Fruit fly (Drosophila melanogaster) whole organism, embryonic: ENCODE measurements around the gene hog.
A peak's percentile ranks its signal among the peaks of the same experiment; 100 is the strongest.

Source experiments
- Abd-B ChIP-seq: fragments of 200-800 bp; sonication (Bioruptor generic); optimal IDR thresholded peaks from 2 replicates; lab custom pipeline; 2018; ENCODE audit warnings: missing biosample characterization, mild to moderate bottlenecking, missing genetic modification characterization, moderate library complexity
- Atf-2 ChIP-seq: fragments of 200-800 bp; sonication (Bioruptor generic); optimal IDR thresholded peaks from 2 replicates; lab custom pipeline; 2016; ENCODE audit warnings: missing biosample characterization, missing genetic modification characterization
- Bgb ChIP-seq: fragments of 200-800 bp; sonication (Bioruptor generic); IDR thresholded peaks from 2 replicates; pipeline ENCODE4 v1.3.6; 2022; ENCODE audit warnings: missing biosample characterization, missing genetic modification characterization; ENCODE audit not compliant: partially characterized antibody
- Blimp-1 ChIP-seq: fragments of 200-800 bp; sonication (Bioruptor generic); optimal IDR thresholded peaks from 3 replicates; lab custom pipeline; 2018; ENCODE audit warnings: missing biosample characterization, missing genetic modification characterization, mild to moderate bottlenecking, moderate library complexity, missing genetic modification reagents
- CG11093 ChIP-seq: fragments of 200-800 bp; sonication (Bioruptor generic); IDR thresholded peaks from 3 replicates; pipeline ENCODE4 v1.3.6; 2022; ENCODE audit warnings: missing biosample characterization, missing genetic modification characterization
- CG12155 ChIP-seq: fragments of 200-800 bp; sonication (Bioruptor generic); optimal IDR thresholded peaks from 3 replicates; lab custom pipeline; 2016; ENCODE audit warnings: missing biosample characterization, missing genetic modification characterization
- CG14710 ChIP-seq: fragments of 200-800 bp; sonication (Bioruptor generic); optimal IDR thresholded peaks from 3 replicates; lab custom pipeline; 2019; ENCODE audit warnings: missing biosample characterization, mild to moderate bottlenecking, missing genetic modification characterization, moderate library complexity
- CG15514 ChIP-seq: fragments of 200-800 bp; sonication (Bioruptor generic); optimal IDR thresholded peaks from 3 replicates; lab custom pipeline; 2017; ENCODE audit warnings: missing biosample characterization, missing genetic modification characterization, mild to moderate bottlenecking, moderate library complexity, missing genetic modification reagents
- CG1602 ChIP-seq: fragments of 200-800 bp; sonication (Bioruptor generic); optimal IDR thresholded peaks from 3 replicates; lab custom pipeline; 2016; ENCODE audit warnings: missing biosample characterization, missing genetic modification characterization
- CG17385 ChIP-seq: fragments of 200-800 bp; sonication (Bioruptor generic); optimal IDR thresholded peaks from 3 replicates; lab custom pipeline; 2018; ENCODE audit warnings: missing biosample characterization, mild to moderate bottlenecking, missing genetic modification characterization
- CG2120 ChIP-seq: fragments of 200-800 bp; sonication (Bioruptor generic); optimal IDR thresholded peaks from 3 replicates; lab custom pipeline; 2016; ENCODE audit warnings: missing biosample characterization, missing genetic modification characterization
- CG2678 ChIP-seq: fragments of 200-800 bp; sonication (Bioruptor generic); optimal IDR thresholded peaks from 3 replicates; lab custom pipeline; 2019; ENCODE audit warnings: missing biosample characterization, mild to moderate bottlenecking, missing genetic modification characterization, moderate library complexity
- CG2712 ChIP-seq: fragments of 200-800 bp; optimal IDR thresholded peaks from 3 replicates; lab custom pipeline; 2019; ENCODE audit warnings: missing biosample characterization, mild to moderate bottlenecking, missing genetic modification characterization, moderate library complexity
- CG5953 ChIP-seq: fragments of 200-800 bp; sonication (Bioruptor generic); IDR thresholded peaks from 2 replicates; pipeline ENCODE4 v1.3.6; 2022; ENCODE audit warnings: missing biosample characterization, missing genetic modification characterization
- CG6254 ChIP-seq: fragments of 200-800 bp; sonication (Bioruptor generic); optimal IDR thresholded peaks from 3 replicates; lab custom pipeline; 2017; ENCODE audit warnings: mild to moderate bottlenecking, missing biosample characterization, missing genetic modification reagents, missing genetic modification characterization
- CG6683 ChIP-seq: fragments of 200-800 bp; sonication (Bioruptor generic); optimal IDR thresholded peaks from 2 replicates; lab custom pipeline; 2017; ENCODE audit warnings: missing biosample characterization, mild to moderate bottlenecking, missing genetic modification characterization, missing genetic modification reagents
- CG8290 ChIP-seq, 3 experiments: fragments of 200-800 bp; sonication (Bioruptor generic); optimal IDR thresholded peaks; 2 replicates each; lab custom pipeline; 2016 to 2019; ENCODE audit warnings: missing biosample characterization in 3 of 3, missing genetic modification characterization in 3 of 3, mild to moderate bottlenecking in 2 of 3, moderate library complexity in 1 of 3
- CG9817 ChIP-seq: fragments of 200-800 bp; sonication (Bioruptor generic); optimal IDR thresholded peaks from 2 replicates; lab custom pipeline; 2018; ENCODE audit warnings: missing biosample characterization, mild to moderate bottlenecking, missing genetic modification characterization, moderate library complexity
- Camta ChIP-seq: fragments of 200-800 bp; sonication (Bioruptor generic); optimal IDR thresholded peaks from 2 replicates; lab custom pipeline; 2016; ENCODE audit warnings: missing biosample characterization, missing genetic modification characterization
- CoRest ChIP-seq: fragments of 200-800 bp; sonication (Bioruptor generic); optimal IDR thresholded peaks from 3 replicates; lab custom pipeline; 2018; ENCODE audit warnings: missing biosample characterization, mild to moderate bottlenecking, missing genetic modification characterization, moderate library complexity
- E2f2 ChIP-seq: fragments of 200-800 bp; sonication (Bioruptor generic); IDR thresholded peaks from 2 replicates; pipeline ENCODE4 v1.3.6; 2022; ENCODE audit warnings: missing biosample characterization, missing genetic modification characterization
- Ets97D ChIP-seq: fragments of 200-800 bp; sonication (Bioruptor generic); optimal IDR thresholded peaks from 3 replicates; lab custom pipeline; 2016; ENCODE audit warnings: missing biosample characterization, missing genetic modification characterization
- Fer3 ChIP-seq: fragments of 200-800 bp; sonication (Bioruptor generic); optimal IDR thresholded peaks from 2 replicates; lab custom pipeline; 2018; ENCODE audit warnings: missing biosample characterization, mild to moderate bottlenecking, missing genetic modification characterization, moderate library complexity
- Hey ChIP-seq: fragments of 200-800 bp; sonication (Bioruptor generic); optimal IDR thresholded peaks from 3 replicates; lab custom pipeline; 2018; ENCODE audit warnings: missing biosample characterization, mild to moderate bottlenecking, missing genetic modification characterization
- Hsf ChIP-seq: fragments of 200-800 bp; sonication (Bioruptor generic); optimal IDR thresholded peaks from 3 replicates; lab custom pipeline; 2016; ENCODE audit warnings: missing biosample characterization, missing genetic modification characterization
- NC2α ChIP-seq: fragments of 200-800 bp; sonication (Bioruptor generic); optimal IDR thresholded peaks from 2 replicates; lab custom pipeline; 2016; ENCODE audit warnings: missing biosample characterization, missing genetic modification characterization
- Nf-YB ChIP-seq: fragments of 200-800 bp; sonication (Bioruptor generic); optimal IDR thresholded peaks from 3 replicates; lab custom pipeline; 2019; ENCODE audit warnings: missing biosample characterization, mild to moderate bottlenecking, missing genetic modification characterization, moderate library complexity
- PHDP ChIP-seq: fragments of 200-800 bp; sonication (Bioruptor generic); optimal IDR thresholded peaks from 3 replicates; lab custom pipeline; 2018; ENCODE audit warnings: missing biosample characterization, mild to moderate bottlenecking, missing genetic modification characterization, moderate library complexity
- Rx ChIP-seq: fragments of 200-800 bp; sonication (Bioruptor generic); IDR thresholded peaks from 2 replicates; pipeline ENCODE4 v1.3.6; 2022; ENCODE audit warnings: missing biosample characterization, missing genetic modification characterization
- Xrp1 ChIP-seq: fragments of 200-800 bp; sonication (Bioruptor generic); IDR thresholded peaks from 2 replicates; pipeline ENCODE4 v1.3.6; 2022; ENCODE audit warnings: missing biosample characterization, missing genetic modification characterization
- btn ChIP-seq: fragments of 200-800 bp; sonication (Bioruptor generic); optimal IDR thresholded peaks from 2 replicates; lab custom pipeline; 2016; ENCODE audit warnings: missing biosample characterization, missing genetic modification characterization
- caup ChIP-seq: fragments of 200-800 bp; sonication (Bioruptor generic); optimal IDR thresholded peaks from 3 replicates; lab custom pipeline; 2017; ENCODE audit warnings: missing biosample characterization, mild to moderate bottlenecking, missing genetic modification characterization, moderate library complexity; ENCODE audit not compliant: severe bottlenecking
- en ChIP-seq: fragments of 200-800 bp; sonication (Bioruptor generic); optimal IDR thresholded peaks from 2 replicates; lab custom pipeline; 2016; ENCODE audit warnings: missing biosample characterization, missing genetic modification characterization
- fd3F ChIP-seq: fragments of 200-800 bp; sonication (Bioruptor generic); optimal IDR thresholded peaks from 2 replicates; lab custom pipeline; 2018; ENCODE audit warnings: missing biosample characterization, mild to moderate bottlenecking, missing genetic modification characterization, moderate library complexity
- fu2 ChIP-seq: fragments of 200-800 bp; sonication (Bioruptor generic); optimal IDR thresholded peaks from 2 replicates; lab custom pipeline; 2016; ENCODE audit warnings: missing biosample characterization, missing genetic modification characterization
- grau ChIP-seq: fragments of 200-800 bp; optimal IDR thresholded peaks from 3 replicates; lab custom pipeline; 2019; ENCODE audit warnings: missing biosample characterization, mild to moderate bottlenecking, missing genetic modification characterization, moderate library complexity
- jigr1 ChIP-seq: fragments of 200-800 bp; sonication (Bioruptor generic); IDR thresholded peaks from 3 replicates; pipeline ENCODE4 v1.3.6; 2022; ENCODE audit warnings: missing biosample characterization, missing genetic modification characterization
- kay ChIP-seq: fragments of 200-800 bp; sonication (Bioruptor generic); optimal IDR thresholded peaks from 2 replicates; lab custom pipeline; 2016; ENCODE audit warnings: missing biosample characterization, missing genetic modification characterization
- lmd ChIP-seq: fragments of 200-800 bp; sonication (Bioruptor generic); IDR thresholded peaks from 2 replicates; pipeline ENCODE4 v1.3.6; 2022; ENCODE audit warnings: missing biosample characterization, missing genetic modification characterization
- nmo ChIP-seq: fragments of 200-800 bp; sonication (Bioruptor generic); optimal IDR thresholded peaks from 2 replicates; lab custom pipeline; 2018; ENCODE audit warnings: missing biosample characterization, mild to moderate bottlenecking, missing genetic modification characterization, moderate library complexity
- org-1 ChIP-seq: fragments of 200-800 bp; sonication (Bioruptor generic); optimal IDR thresholded peaks from 2 replicates; lab custom pipeline; 2017; ENCODE audit warnings: missing biosample characterization, missing genetic modification characterization
- p53 ChIP-seq: fragments of 200-800 bp; sonication (Bioruptor generic); optimal IDR thresholded peaks from 2 replicates; lab custom pipeline; 2016; ENCODE audit warnings: missing biosample characterization, missing genetic modification characterization
- row ChIP-seq: fragments of 200-800 bp; sonication (Bioruptor generic); IDR thresholded peaks from 3 replicates; pipeline ENCODE4 v1.3.6; 2022; ENCODE audit warnings: missing biosample characterization, missing genetic modification characterization
- sc ChIP-seq, 3 experiments: fragments of >200 bp in 2 of 3; fragments of 200-800 bp in 1 of 3; sonication (Bioruptor generic) in 1 of 3; optimal IDR thresholded peaks; 2 replicates in 2 of 3; 3 replicates in 1 of 3; lab custom pipeline; 2017; ENCODE audit warnings: mild to moderate bottlenecking in 1 of 3, missing biosample characterization in 1 of 3, missing genetic modification characterization in 1 of 3, missing genetic modification reagents in 1 of 3
- tgo ChIP-seq: fragments of 200-800 bp; sonication (Bioruptor generic); IDR thresholded peaks from 3 replicates; pipeline ENCODE4 v1.3.6; 2022; ENCODE audit warnings: missing biosample characterization, missing genetic modification characterization
- tio ChIP-seq: fragments of 200-800 bp; sonication (Bioruptor generic); optimal IDR thresholded peaks from 2 replicates; lab custom pipeline; 2017; ENCODE audit warnings: missing biosample characterization, missing genetic modification characterization, inconsistent platforms
- usp ChIP-seq: fragments of >200 bp; optimal IDR thresholded peaks from 2 replicates; lab custom pipeline; 2017; ENCODE audit warnings: missing biosample characterization, missing genetic modification characterization
- zfh1 ChIP-seq: fragments of 200-800 bp; sonication (Bioruptor generic); IDR thresholded peaks from 3 replicates; pipeline ENCODE4 v1.3.6; 2022; ENCODE audit warnings: missing biosample characterization, missing genetic modification characterization
- zfh2 ChIP-seq: fragments of 200-800 bp; sonication (Bioruptor generic); optimal IDR thresholded peaks from 2 replicates; lab custom pipeline; 2016; ENCODE audit warnings: missing biosample characterization, missing genetic modification characterization

Gene hog

DNA sequence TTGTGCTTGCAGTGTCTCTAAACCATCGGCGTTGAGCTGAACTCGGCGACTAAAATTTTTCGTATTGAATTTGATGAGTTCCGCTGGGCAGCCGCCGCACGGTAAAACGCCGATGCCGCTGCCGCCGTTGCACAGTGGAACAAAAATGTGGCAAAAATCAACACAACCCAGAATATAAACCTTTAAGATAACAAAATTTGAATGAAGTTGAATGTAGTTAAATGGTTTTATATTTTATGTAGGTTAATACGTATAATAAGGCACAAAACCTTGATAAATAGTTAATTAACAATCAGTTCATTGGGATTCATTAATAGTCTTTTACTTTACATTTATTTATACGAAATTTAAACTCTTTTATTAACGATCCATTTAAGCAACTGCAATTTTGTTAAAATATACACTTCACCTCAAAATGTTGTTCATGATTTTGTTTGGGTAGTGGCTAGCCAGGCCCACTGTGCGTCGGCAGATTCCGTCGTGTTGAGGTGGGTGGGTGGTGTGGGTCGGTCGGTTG, 47.1 kb upstream of the hog start, which contains the start of gene CG15890 (continued):
- TF ChIP-seq PHDP (tag; lab: Kevin White, UChicago) (peak; percentile 73), CG6254 (GFP tag; lab: Kevin White, UChicago) (no peak), org-1 (GFP tag; lab: Kevin White, UChicago) (peak; percentile 51), row (GFP tag; lab: Robert Waterston, UW) (peak; percentile 66), CG5953 (GFP tag; lab: Robert Waterston, UW) (no peak), caup (GFP tag; lab: Kevin White, UChicago) (peak; percentile 45), CG6683 (GFP tag; lab: Kevin White, UChicago) (peak; percentile 24), CG2120 (peak; percentile 51), Abd-B (peak; percentile 71), Hsf (GFP tag; lab: Kevin White, UChicago) (peak; percentile 64), CG9817 (tag; lab: Kevin White, UChicago) (peak; percentile 12), p53 (no peak), zfh1 (GFP tag; lab: Robert Waterston, UW) (0 out of 3 replicates have a peak, but pooled peaks have one; percentile 10), CG2678 (tag; lab: Kevin White, UChicago) (peak; percentile 73), en (GFP tag; lab: Kevin White, UChicago) (no peak), NC2α (GFP tag; lab: Kevin White, UChicago) (no peak), btn (GFP tag; lab: Kevin White, UChicago) (no peak), Hey (no peak), CG14710 (tag; lab: Kevin White, UChicago) (peak; percentile 42), fd3F (GFP tag; lab: Kevin White, UChicago) (peak; percentile 14), CG15514 (GFP tag; lab: Kevin White, UChicago) (peak; percentile 27), tio (GFP tag; lab: Kevin White, UChicago) (peak; percentile 39), nmo (GFP tag; lab: Kevin White, UChicago) (peak; percentile 72), Blimp-1 (GFP tag; lab: Kevin White, UChicago) (peak; percentile 68), lmd (GFP tag; lab: Robert Waterston, UW) (peak; percentile 65), tgo (0 out of 3 replicates have a peak, but pooled peaks have one; percentile 20), CG1602 (GFP tag; lab: Kevin White, UChicago) (peak; percentile 6), CG17385 (GFP tag; lab: Kevin White, UChicago) (peak; percentile 57), jigr1 (GFP tag; lab: Robert Waterston, UW) (no peak), zfh2 (GFP tag; lab: Kevin White, UChicago) (no peak), Xrp1 (GFP tag; lab: Robert Waterston, UW) (peak; percentile 36; the same call in 1 of the 2 replicates), Atf-2 (GFP tag; lab: Kevin White, UChicago) (peak; percentile 38), Ets97D (no peak), grau (peak; percentile 72), CG8290 (GFP tag; optimal IDR thresholded peaks at IDR 0.05; lab: Kevin White, UChicago) (no peak), CG8290 (tag; optimal IDR thresholded peaks at IDR 0.05; lab: Kevin White, UChicago) (peak in 1 of 2 experiments; percentile 25), Rx (no peak), CG11093 (GFP tag; lab: Robert Waterston, UW) (no peak), CG2712 (tag; lab: Kevin White, UChicago) (peak; percentile 75), CG12155 (GFP tag; lab: Kevin White, UChicago) (peak; percentile 4), kay (GFP tag; lab: Kevin White, UChicago) (no peak), sc (optimal IDR thresholded peaks at IDR 0.05; lab: Kevin White, UChicago) (no peak), sc (GFP tag; optimal IDR thresholded peaks at IDR 0.05; lab: Kevin White, UChicago) (peak; percentile 56), fu2 (GFP tag; lab: Kevin White, UChicago) (peak; percentile 28), E2f2 (0 out of 2 replicates have a peak, but pooled peaks have one; percentile 30), Fer3 (peak; percentile 18), Camta (GFP tag; lab: Kevin White, UChicago) (no peak), Bgb (GFP tag; lab: Robert Waterston, UW) (no peak), Nf-YB (peak; percentile 43), usp (GFP tag; lab: Kevin White, UChicago) (no peak), CoRest (tag; lab: Kevin White, UChicago) (peak; percentile 78)
